Fruit fly (Drosophila melanogaster): Measurements from ENCODE around the gene Sec16.

Gene Sec16

dm6 chrX:12615752-12616366 lies 20.0 kb downstream of the Sec16 start, which contains the start of gene CG11085:
CG11085 (plus strand) TSS chrX:12616316.
- TF ChIP-seq Hmr (GFP tag; optimal IDR thresholded peaks at IDR 0.05) (no peak), Spps (tag; optimal IDR thresholded peaks at IDR 0.05) (no peak), en (GFP tag; optimal IDR thresholded peaks at IDR 0.05) (no peak), CTCF (GFP tag; optimal IDR thresholded peaks at IDR 0.05) (no peak), CG16813 (GFP tag; IDR thresholded peaks at IDR 0.05; ENCODE audit: partially characterized antibody) (no peak), sob (GFP tag; IDR thresholded peaks at IDR 0.05) (0 out of 2 replicates have a peak, but pooled peaks have one; percentile 8), Awh (GFP tag; IDR thresholded peaks at IDR 0.05) (no peak), CG10321 (GFP tag; IDR thresholded peaks at IDR 0.05) (peak; percentile 89), CG6254 (GFP tag; optimal IDR thresholded peaks at IDR 0.05) (no peak), Aef1 (GFP tag; IDR thresholded peaks at IDR 0.05) (no peak), CG1529 (GFP tag; optimal IDR thresholded peaks at IDR 0.05) (no peak), trh (GFP tag; optimal IDR thresholded peaks at IDR 0.05) (no peak), CG13287 (GFP tag; IDR thresholded peaks at IDR 0.05; ENCODE audit: partially characterized antibody) (no peak), tx (GFP tag; optimal IDR thresholded peaks at IDR 0.05) (no peak), sens (GFP tag) (peak; percentile 10), CG14014 (GFP tag; IDR thresholded peaks at IDR 0.05) (no peak), ase (GFP tag; IDR thresholded peaks at IDR 0.05) (0 out of 3 replicates have a peak, but pooled peaks have one; percentile 17), rib (GFP tag; IDR thresholded peaks at IDR 0.05) (no peak), CG12299 (tag; optimal IDR thresholded peaks at IDR 0.05) (no peak), unpg (GFP tag; optimal IDR thresholded peaks at IDR 0.05) (no peak), Bdp1 (GFP tag; optimal IDR thresholded peaks at IDR 0.05) (no peak), Mes4 (GFP tag; optimal IDR thresholded peaks at IDR 0.05) (no peak), peb (GFP tag; IDR thresholded peaks at IDR 0.05) (no peak), pum (GFP tag; optimal IDR thresholded peaks at IDR 0.05) (no peak), Doc3 (GFP tag; IDR thresholded peaks at IDR 0.05; ENCODE audit: partially characterized antibody) (no peak), CG32532 (GFP tag; IDR thresholded peaks at IDR 0.05) (no peak), CG3163 (GFP tag; optimal IDR thresholded peaks at IDR 0.05) (no peak), gsb-n (tag; optimal IDR thresholded peaks at IDR 0.05) (no peak), hth (optimal IDR thresholded peaks at IDR 0.05) (no peak), emc (GFP tag; optimal IDR thresholded peaks at IDR 0.05) (no peak), psq (GFP tag; optimal IDR thresholded peaks at IDR 0.05) (no peak), Poxn (GFP tag; IDR thresholded peaks at IDR 0.05) (no peak), fu2 (GFP tag; optimal IDR thresholded peaks at IDR 0.05) (no peak), Jarid2 (GFP tag; optimal IDR thresholded peaks at IDR 0.05) (peak; percentile 25), croc (GFP tag; conservative IDR thresholded peaks at IDR 0.05) (no peak), Nf-YC (tag; optimal IDR thresholded peaks at IDR 0.05) (peak; percentile 97), sd (tag; optimal IDR thresholded peaks at IDR 0.05) (no peak), disco-r (GFP tag; optimal IDR thresholded peaks at IDR 0.05) (no peak), CG6854 (GFP tag; optimal IDR thresholded peaks at IDR 0.05) (no peak), phol (tag; optimal IDR thresholded peaks at IDR 0.05) (peak; percentile 45), seq (GFP tag; IDR thresholded peaks at IDR 0.05) (peak; percentile 95), trem (tag; optimal IDR thresholded peaks at IDR 0.05) (no peak), crp (GFP tag; optimal IDR thresholded peaks at IDR 0.05) (no peak), CG2875 (GFP tag; optimal IDR thresholded peaks at IDR 0.05) (no peak), dmrt11E (tag; optimal IDR thresholded peaks at IDR 0.05) (no peak), CG13296 (GFP tag; optimal IDR thresholded peaks at IDR 0.05) (no peak), CG18011 (GFP tag; optimal IDR thresholded peaks at IDR 0.05) (no peak), Nf-YA (GFP tag; IDR thresholded peaks at IDR 0.05) (peak; percentile 40; the same call in 1 of the 2 replicates), esg (GFP tag; conservative IDR thresholded peaks at IDR 0.05) (no peak), bcd (GFP tag; optimal IDR thresholded peaks at IDR 0.05) (no peak), mirr (GFP tag; optimal IDR thresholded peaks at IDR 0.05) (no peak), nmo (GFP tag; optimal IDR thresholded peaks at IDR 0.05) (no peak)
